Fruit fly (Drosophila melanogaster) Kc167 (cell line): ENCODE data around the gene Tpst.

ENCODE experiments used
- Sin3A ChIP-seq: fragments of >200 bp; optimal IDR thresholded peaks from 2 replicates; lab custom pipeline; 2018; ENCODE audit warnings: missing external identifiers
- h ChIP-seq: fragments of >200 bp; optimal IDR thresholded peaks from 3 replicates; lab custom pipeline; 2018; ENCODE audit warnings: missing external identifiers
- insv ChIP-seq: fragments of >200 bp; optimal IDR thresholded peaks from 3 replicates; lab custom pipeline; 2018; ENCODE audit warnings: missing external identifiers
- psq ChIP-seq: fragments of >200 bp; optimal IDR thresholded peaks from 2 replicates; lab custom pipeline; 2017; ENCODE audit warnings: missing external identifiers

DNA sequence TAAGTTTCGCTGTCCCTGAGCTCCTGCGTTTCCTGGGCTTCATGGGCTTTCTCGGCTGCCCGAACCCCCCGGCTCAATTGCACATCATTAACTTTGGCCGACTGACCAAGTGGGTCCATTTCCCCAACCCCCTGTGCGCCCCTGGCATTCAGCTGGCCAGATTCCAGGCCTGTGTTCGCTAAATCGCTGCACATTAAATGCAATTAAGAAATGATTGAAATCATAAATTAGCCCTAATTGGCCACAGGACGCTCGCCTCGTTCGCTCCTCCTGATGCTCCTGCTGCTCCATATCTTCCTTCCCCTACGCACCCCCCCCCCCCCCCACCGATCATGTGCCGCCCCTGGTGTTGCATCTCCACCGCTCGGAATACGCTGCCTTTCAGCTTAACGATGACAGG is 21.5 kb upstream of the Tpst start:
- TF ChIP-seq psq (lab: Kevin White, UChicago) (no peak), insv (lab: Kevin White, UChicago) (no peak), h (lab: Kevin White, UChicago) (no peak), Sin3A (no peak)
